Worm (Caenorhabditis elegans): ENCODE data around the gene col-173.

DNA sequence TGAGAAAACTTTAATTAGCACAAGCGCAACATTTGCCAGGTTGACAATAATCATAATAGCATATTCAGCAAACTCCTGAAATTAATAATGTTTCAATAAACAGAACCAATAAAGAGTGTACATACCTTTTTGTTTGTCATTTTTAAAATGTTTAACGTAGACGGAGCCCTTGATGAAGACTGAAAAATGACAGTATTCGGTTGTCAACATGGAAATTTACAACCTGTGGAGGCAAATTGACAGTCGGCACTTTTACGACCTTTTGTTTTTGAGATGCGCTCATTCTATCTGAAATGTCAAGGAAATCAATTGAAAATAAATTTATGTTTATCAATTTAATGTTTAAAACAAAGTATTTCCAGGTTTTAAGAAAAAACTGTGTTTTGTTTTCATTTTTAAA lies 7.1 kb upstream of the col-173 start:
- no peak for TF ChIP-seq nhr-6 (tag; optimal IDR thresholded peaks at IDR 0.05)
- TF ChIP-seq pha-4 (GFP tag; IDR thresholded peaks at IDR 0.05): no peak
- no peak for TF ChIP-seq pha-4 (tag; optimal IDR thresholded peaks at IDR 0.05)
- no peak for TF ChIP-seq dpl-1 (GFP tag; optimal IDR thresholded peaks at IDR 0.05)
- TF ChIP-seq ZK546.5 (tag; optimal IDR thresholded peaks at IDR 0.05): no peak
- TF ChIP-seq egl-27 (tag; optimal IDR thresholded peaks at IDR 0.05): no peak
- TF ChIP-seq hlh-30 (tag; optimal IDR thresholded peaks at IDR 0.05; ENCODE audit: insufficient read depth): no peak
- no peak for TF ChIP-seq lin-38 (GFP tag; IDR thresholded peaks at IDR 0.05)

Data from whole organism, L4 larva.